Fruit fly (Drosophila melanogaster): ENCODE measurements around the gene mtSSB.

Gene mtSSB

dm6 chr3R:16249829-16250814 is 45.1 kb upstream of the mtSSB start (continued):
- no peak for TF ChIP-seq CG8290 (GFP tag; optimal IDR thresholded peaks at IDR 0.05)
- TF ChIP-seq CG8290 (tag; optimal IDR thresholded peaks at IDR 0.05), result peak in 1 of 2 experiments; percentile 87
- peak; percentile 40 for TF ChIP-seq CG10147 (GFP tag; optimal IDR thresholded peaks at IDR 0.05)
- no peak for TF ChIP-seq CG18764 (GFP tag; optimal IDR thresholded peaks at IDR 0.05)
- TF ChIP-seq CG18599 (GFP tag; optimal IDR thresholded peaks at IDR 0.05), result peak; percentile 69
- TF ChIP-seq CG9876 (GFP tag; optimal IDR thresholded peaks at IDR 0.05), result no peak
- TF ChIP-seq CG18476 (GFP tag; optimal IDR thresholded peaks at IDR 0.05), result no peak
- TF ChIP-seq slbo (GFP tag; IDR thresholded peaks at IDR 0.05), result no peak
- peak; percentile 92 for TF ChIP-seq CG7928 (GFP tag; optimal IDR thresholded peaks at IDR 0.05)
- TF ChIP-seq Atf3 (GFP tag; optimal IDR thresholded peaks at IDR 0.05), result no peak
- no peak for TF ChIP-seq org-1 (GFP tag; optimal IDR thresholded peaks at IDR 0.05)
- no peak for TF ChIP-seq wdn (GFP tag; IDR thresholded peaks at IDR 0.05)
- no peak for TF ChIP-seq CG14965 (GFP tag; optimal IDR thresholded peaks at IDR 0.05; ENCODE audit: borderline replicate concordance)
- no peak for TF ChIP-seq gsb (GFP tag; IDR thresholded peaks at IDR 0.05)
- no peak for TF ChIP-seq ac (GFP tag; optimal IDR thresholded peaks at IDR 0.05)
- TF ChIP-seq Aef1 (GFP tag; IDR thresholded peaks at IDR 0.05), result no peak
- no peak for TF ChIP-seq danr (GFP tag; IDR thresholded peaks at IDR 0.05)
- TF ChIP-seq CG7556 (GFP tag; optimal IDR thresholded peaks at IDR 0.05), result peak; percentile 22
- no peak for TF ChIP-seq NK7.1 (GFP tag; optimal IDR thresholded peaks at IDR 0.05)
- TF ChIP-seq CG14710 (tag; optimal IDR thresholded peaks at IDR 0.05), result peak; percentile 18
- TF ChIP-seq mam (GFP tag; optimal IDR thresholded peaks at IDR 0.05), result peak; percentile 46
- TF ChIP-seq sug (tag; optimal IDR thresholded peaks at IDR 0.05), result peak; percentile 64
- no peak for TF ChIP-seq Mad (GFP tag; optimal IDR thresholded peaks at IDR 0.05)
- peak; percentile 31 for TF ChIP-seq ind (GFP tag; optimal IDR thresholded peaks at IDR 0.05)
- peak; percentile 52 for TF ChIP-seq Xbp1 (GFP tag; optimal IDR thresholded peaks at IDR 0.05)
- TF ChIP-seq zf30C (GFP tag; optimal IDR thresholded peaks at IDR 0.05), result peak; percentile 99
- no peak for TF ChIP-seq CG7745 (tag; optimal IDR thresholded peaks at IDR 0.05)
- peak; percentile 61 for TF ChIP-seq CG15269 (tag; optimal IDR thresholded peaks at IDR 0.05)
- TF ChIP-seq sd (tag; optimal IDR thresholded peaks at IDR 0.05), result peak; percentile 34
- no peak for TF ChIP-seq ato (GFP tag; IDR thresholded peaks at IDR 0.05; ENCODE audit: partially characterized antibody)
- no peak for TF ChIP-seq CG5245 (GFP tag; optimal IDR thresholded peaks at IDR 0.05)
- no peak for TF ChIP-seq CG5953 (GFP tag; IDR thresholded peaks at IDR 0.05)
- TF ChIP-seq wor (GFP tag; IDR thresholded peaks at IDR 0.05), result no peak
- TF ChIP-seq lmd (GFP tag; IDR thresholded peaks at IDR 0.05), result no peak
- no peak for TF ChIP-seq sim (GFP tag; IDR thresholded peaks at IDR 0.05)
- no peak for TF ChIP-seq Usf (GFP tag; optimal IDR thresholded peaks at IDR 0.05)
- no peak for TF ChIP-seq slou (GFP tag; optimal IDR thresholded peaks at IDR 0.05)
- TF ChIP-seq lov (optimal IDR thresholded peaks at IDR 0.05), result no peak
- TF ChIP-seq lov (GFP tag; IDR thresholded peaks at IDR 0.05), result no peak
- TF ChIP-seq D19A (tag; optimal IDR thresholded peaks at IDR 0.05), result peak; percentile 60
- no peak for TF ChIP-seq NC2β (GFP tag; optimal IDR thresholded peaks at IDR 0.05)
- TF ChIP-seq ro (GFP tag; IDR thresholded peaks at IDR 0.05), result no peak
- peak; percentile 49 for TF ChIP-seq CG4328 (GFP tag; optimal IDR thresholded peaks at IDR 0.05)
- TF ChIP-seq hth (optimal IDR thresholded peaks at IDR 0.05), result no peak
- peak; percentile 17 for TF ChIP-seq CG33213 (GFP tag; optimal IDR thresholded peaks at IDR 0.05)
- peak; percentile 62 for TF ChIP-seq kay (GFP tag; optimal IDR thresholded peaks at IDR 0.05)
- no peak for TF ChIP-seq CG14667 (GFP tag; IDR thresholded peaks at IDR 0.05)
- TF ChIP-seq gro (GFP tag; optimal IDR thresholded peaks at IDR 0.05), result peak; percentile 22
- TF ChIP-seq CG2889 (GFP tag; IDR thresholded peaks at IDR 0.05), result no peak
- no peak for TF ChIP-seq trh (GFP tag; optimal IDR thresholded peaks at IDR 0.05)
- no peak for TF ChIP-seq cas (GFP tag; IDR thresholded peaks at IDR 0.05)

Measured in whole organism, embryonic.